Worm (Caenorhabditis elegans) whole organism, dauer: Measurements from ENCODE around the gene F12A10.6.

Experiments
- unc-62 ChIP-seq: sonication (generic microtip); optimal IDR thresholded peaks from 2 replicates; lab custom pipeline; 2017; ENCODE audit warnings: missing biosample characterization, missing genetic modification reagents, missing genetic modification characterization

Gene F12A10.6

DNA sequence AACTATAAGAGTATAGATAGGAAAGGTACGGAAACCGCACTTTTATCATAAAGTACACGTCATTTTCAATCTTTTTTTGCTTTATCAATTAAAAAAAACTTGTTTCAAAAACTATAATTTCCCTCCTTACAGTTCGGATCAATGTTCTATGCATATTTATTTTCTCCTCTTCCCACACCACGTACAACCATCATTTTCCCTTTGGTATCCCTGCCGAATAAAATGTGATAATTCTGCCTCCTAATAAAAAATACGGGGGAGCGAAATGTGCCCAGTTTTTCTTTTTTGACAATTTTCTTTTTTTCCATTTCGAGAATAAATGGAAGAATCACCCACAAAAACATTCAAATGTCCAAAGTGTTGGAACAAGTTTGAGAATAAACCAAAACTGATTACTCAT is 21.2 kb upstream of the F12A10.6 start, which contains the start of gene ZK177.3:
Gene ZK177.3, plus strand, starts transcription at position 301 of the 400 bp plus-strand sequence.
- TF ChIP-seq unc-62 (GFP tag; lab: Kevin White, UChicago) = no peak

DNA sequence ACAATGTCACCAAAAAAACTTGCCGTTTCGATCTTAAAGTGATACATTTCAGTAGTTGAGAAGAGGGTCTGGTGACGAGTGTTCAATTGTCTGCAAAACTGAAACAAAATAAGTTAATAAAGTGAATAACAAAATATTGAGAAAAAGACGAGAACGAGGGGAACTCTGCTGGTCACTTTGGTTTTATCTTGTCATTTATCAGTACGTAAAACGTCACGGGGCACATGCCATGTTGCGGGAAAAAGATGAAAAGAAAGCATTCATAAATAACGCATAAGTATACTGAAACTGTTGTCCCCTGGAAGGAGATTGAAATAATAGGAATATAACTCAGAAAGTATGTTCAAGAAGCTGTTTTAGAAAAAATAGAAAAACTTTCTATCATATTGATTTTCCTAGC is 20.5 kb upstream of the F12A10.6 start, which contains the start of gene sahd-1:
Gene sahd-1, minus strand, starts transcription at position 100 of the 400 bp plus-strand sequence.
- TF ChIP-seq unc-62 (GFP tag; lab: Kevin White, UChicago) = no peak

DNA sequence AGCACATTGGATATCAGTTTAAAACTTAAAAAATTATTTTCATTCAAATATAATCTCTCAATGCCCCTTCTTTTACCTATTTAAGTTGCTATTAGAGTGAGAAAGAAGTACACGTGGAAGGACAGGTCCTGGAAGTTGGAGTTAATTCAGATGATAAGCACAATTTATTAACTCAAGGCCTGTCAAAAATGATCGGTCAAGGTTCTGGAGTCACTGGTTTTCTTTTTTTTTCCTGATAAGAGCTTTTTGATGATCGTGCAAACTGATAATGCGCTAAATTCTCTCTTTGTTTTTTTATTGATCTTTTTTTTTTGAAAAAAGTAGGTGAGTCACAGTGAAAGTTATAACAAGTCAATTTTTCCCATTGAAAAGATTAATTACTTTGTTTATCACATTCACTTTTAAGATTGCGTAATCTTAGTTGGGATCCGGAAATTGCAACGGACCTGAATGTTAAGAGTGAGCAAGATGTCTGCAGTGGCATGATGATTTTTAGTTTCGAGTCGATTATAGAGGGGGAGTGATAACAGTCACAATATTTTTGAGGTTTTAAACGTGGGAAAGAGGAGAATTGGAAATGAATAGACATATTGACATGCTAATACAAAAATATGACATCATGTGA is 18.3 kb upstream of the F12A10.6 start:
- TF ChIP-seq unc-62 (GFP tag; lab: Kevin White, UChicago) = no peak

DNA sequence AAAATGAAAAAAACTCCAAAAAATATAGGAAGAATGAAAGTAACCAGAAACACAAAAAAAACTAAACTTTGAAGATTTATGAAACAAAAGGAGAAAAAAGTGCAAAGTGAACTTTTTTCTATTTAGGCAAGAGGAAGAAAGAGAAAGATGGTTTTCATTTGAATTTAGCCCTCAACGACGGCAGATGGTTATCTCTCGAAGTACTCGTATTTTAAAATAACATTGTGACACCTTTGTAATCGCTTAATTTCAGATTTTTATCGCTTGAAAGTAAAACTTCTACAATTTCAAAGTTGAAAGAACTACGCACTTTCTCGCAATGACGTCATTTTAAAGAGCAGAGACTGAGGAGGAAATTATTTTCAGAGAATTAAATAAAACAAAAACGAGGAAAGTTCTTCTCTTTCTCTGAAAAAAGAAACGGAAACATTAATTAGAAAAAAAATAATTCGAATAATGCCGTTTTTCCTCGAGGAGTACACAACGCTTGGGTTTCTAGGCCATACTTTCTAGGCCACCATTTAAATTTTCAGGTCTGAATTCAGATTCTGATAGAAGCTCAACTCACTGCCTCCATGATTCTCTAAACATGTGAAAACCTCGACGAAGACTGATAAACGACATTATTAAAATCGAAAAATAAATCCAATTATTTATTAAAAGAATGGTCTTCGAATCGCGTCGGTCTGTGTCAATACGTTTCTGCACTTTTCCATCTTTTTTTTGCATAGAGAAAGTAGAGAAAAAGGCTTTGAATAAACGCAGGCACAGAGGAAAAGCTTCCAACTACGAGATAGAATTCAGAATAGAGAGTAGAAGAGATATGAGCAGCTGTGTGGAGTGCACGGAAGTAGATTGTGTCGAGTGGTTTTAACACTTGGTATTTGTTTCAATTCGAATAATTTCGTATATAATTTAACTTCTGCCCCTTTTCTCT is 17.4 kb upstream of the F12A10.6 start:
- TF ChIP-seq unc-62 (GFP tag; lab: Kevin White, UChicago) = no peak

DNA sequence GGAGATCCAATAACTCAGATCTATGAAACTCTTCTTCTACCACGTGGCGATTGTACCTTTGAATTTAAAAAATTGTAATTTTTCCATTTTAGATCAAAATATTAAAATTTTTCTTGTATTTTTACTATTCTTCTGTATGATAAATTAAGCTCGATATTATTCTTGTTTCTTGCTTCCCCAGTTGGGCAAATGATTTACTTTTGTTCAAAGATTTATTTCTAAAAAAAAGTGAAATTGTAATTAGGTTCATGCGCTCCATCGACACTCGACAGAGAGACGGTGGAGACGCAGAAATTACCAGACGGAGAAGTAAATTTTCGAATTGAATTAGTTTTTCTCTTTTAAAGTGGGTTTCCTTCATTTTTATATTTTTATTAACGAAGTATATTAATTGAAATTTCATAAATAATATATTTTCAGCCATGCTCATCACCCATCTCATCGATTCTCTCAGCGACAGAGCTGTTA is 11.5 kb upstream of the F12A10.6 start, which contains the start of gene npp-24:
Gene npp-24, plus strand, starts transcription at position 51 of the 468 bp plus-strand sequence.
- no peak for TF ChIP-seq unc-62 (GFP tag; lab: Kevin White, UChicago)

DNA sequence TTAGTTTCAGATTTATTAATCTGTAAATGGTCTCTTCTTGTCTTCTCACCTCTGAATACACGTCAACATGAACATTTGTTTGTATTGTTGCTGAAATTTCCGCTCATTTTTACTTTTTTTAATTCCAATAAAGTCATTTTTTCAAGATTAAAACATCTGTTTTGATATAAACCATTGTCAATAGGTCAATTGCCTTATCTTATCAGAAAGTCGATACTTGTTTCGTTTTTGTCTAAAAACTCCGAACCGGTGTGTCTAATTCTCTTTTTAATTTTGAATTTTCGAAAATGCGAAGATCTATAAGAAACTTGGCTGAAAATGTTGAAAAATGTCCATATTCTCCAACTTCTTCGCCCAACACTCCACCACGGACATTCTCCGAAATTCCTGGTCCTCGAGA is 9.5 kb upstream of the F12A10.6 start, which contains the start of gene cyp-44A1:
Gene cyp-44A1, plus strand, starts transcription at position 285 of the 400 bp plus-strand sequence.
- TF ChIP-seq unc-62 (GFP tag; lab: Kevin White, UChicago) = no peak

DNA sequence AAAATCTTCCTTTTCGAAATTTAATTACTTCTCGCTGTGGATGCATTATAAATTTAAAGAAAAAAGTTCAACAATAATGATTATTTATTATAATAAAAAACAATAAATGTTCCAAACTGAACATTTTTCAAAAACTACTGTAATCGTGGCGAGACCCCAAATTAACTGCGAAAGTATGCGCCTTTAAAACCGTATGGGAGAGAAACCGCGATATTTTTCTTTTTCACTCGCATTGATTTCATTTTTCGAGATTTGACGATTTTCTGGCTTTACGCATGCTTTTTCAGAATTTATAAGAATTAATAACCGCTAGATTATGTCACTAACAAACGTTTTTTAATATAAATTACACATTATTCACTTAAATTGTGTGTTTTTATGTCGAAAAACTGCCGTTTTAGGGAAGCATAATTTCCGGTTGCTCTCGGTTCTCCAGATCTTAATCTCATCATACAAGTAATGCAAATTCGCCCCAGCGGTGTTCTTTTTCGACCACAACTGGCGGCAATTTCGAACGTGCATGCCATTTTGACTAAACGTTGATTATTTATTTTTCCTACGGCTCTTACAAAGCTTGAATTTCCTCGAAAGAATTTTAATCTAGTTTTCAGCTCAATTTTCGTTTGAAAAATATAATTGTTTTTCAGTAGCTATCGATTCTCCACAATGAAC is 6.8 kb upstream of the F12A10.6 start, which contains the start of gene F12A10.8:
Gene F12A10.8, minus strand, starts transcription at position 79 of the 672 bp plus-strand sequence.
- no peak for TF ChIP-seq unc-62 (GFP tag; lab: Kevin White, UChicago)

DNA sequence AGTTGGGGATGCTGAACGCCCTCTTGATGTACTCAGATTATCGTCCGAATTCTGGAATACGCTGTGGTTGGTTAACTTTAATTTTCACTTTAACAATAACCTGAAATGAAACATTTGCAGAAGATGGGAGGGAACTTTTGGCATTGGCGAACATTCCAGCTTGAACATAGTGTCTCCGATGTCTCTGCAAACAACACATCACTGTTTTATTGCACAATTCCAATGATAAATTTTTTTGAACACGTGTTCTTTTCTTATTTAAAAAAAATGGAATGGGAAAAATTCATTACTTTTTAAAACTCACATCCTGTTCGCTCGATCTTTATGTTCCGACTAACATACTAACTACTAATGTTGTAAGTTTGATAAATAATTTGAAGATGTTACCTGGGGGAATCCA is 6.2 kb upstream of the F12A10.6 start, which contains the start of gene fzy-1:
Gene fzy-1, plus strand, starts transcription at position 301 of the 400 bp plus-strand sequence.
- no peak for TF ChIP-seq unc-62 (GFP tag; lab: Kevin White, UChicago)

DNA sequence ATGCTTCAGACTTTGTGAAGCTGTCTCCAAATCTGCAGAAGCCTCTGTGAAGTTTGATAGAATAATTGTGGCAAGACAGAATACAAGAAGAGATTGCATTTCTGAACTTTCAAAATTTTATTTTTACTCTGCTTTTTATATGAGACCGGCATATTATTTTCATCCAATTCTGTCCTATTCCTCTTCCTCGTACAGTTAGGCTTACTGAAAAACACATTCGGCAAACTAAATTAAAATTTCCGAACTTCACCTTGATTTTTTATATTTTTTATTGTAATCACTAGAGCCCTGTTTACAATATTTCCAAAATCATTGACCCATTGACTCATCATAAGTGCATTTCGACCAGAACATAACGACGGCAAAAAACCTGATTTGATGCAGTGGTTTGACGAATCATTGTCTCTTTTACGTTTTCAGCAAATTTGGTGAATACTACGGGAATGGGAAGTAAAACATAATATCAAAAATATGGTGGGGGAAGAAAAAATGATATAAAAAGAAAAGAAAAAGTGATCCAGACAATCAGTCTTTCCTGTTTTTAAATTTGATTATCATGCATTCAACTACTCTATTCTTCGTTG is 3.9 kb upstream of the F12A10.6 start, which contains the start of the genes suex-1 and F12A10.9:
Gene suex-1, minus strand, starts transcription at position 101 of the 584 bp plus-strand sequence.
Gene F12A10.9, plus strand, starts transcription at position 534 of the 584 bp plus-strand sequence.
- no peak for TF ChIP-seq unc-62 (GFP tag; lab: Kevin White, UChicago)

DNA sequence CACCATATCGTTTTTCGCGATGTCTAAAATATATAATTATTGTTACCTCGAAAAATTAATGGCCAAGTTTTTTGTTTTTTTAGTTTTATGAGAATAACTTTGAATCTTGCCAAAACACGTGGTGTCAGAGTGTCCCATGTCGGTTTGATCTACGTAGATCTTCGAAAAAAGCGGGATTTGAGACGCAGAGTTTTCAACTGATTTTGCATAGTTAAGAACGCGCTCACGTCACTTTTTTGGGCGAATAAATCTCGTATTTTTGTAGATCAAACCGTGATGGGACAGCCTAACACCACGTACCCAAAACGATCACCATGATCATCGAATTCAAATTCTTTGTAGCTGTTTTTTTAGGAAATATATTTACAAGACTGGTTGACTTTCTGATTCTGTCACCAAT is 3.2 kb upstream of the F12A10.6 start:
- TF ChIP-seq unc-62 (GFP tag; lab: Kevin White, UChicago) = no peak

DNA sequence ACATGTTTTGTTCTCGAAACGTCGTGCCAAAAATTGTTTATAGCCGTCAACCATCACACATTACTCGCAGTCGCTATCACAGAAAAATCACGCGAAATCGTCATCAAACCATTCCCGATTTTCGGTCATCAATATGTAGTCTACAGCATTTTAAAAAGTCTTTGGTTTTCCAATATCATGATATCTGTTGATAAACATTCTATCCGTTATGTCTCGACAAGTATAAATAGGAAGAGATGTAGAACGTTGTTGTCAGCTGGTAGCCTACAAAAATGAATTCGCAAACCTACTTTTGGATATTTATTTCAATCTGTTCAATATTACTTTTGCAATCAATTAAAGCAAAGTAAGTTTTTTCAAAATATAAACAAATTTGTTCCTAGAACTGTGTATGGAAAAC is 2.1 kb upstream of the F12A10.6 start, which contains the start of gene F12A10.1:
Gene F12A10.1, plus strand, starts transcription at position 166 of the 400 bp plus-strand sequence.
- TF ChIP-seq unc-62 (GFP tag; lab: Kevin White, UChicago) = no peak

DNA sequence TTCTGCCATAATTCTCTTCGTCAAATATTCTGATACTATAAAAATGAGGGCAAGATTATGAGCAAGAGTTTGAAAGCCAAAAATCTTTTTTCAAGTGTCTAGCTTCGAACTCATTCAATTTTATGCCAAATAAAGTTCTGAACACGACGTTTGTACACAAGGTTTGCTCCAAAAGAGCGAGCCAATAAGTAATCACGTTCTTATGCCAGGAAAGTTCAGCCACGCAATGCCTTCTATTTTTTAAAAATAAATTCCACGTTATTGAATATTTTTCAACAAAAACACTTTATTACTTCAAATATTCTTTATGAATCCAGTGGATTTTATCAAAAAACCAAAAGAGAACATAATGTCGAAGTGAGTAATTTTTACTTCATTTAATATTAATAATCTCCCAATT is 6.5 kb downstream of the F12A10.6 start, which contains the start of gene nep-5:
Gene nep-5, plus strand, starts transcription at position 301 of the 400 bp plus-strand sequence.
- no peak for TF ChIP-seq unc-62 (GFP tag; lab: Kevin White, UChicago)

DNA sequence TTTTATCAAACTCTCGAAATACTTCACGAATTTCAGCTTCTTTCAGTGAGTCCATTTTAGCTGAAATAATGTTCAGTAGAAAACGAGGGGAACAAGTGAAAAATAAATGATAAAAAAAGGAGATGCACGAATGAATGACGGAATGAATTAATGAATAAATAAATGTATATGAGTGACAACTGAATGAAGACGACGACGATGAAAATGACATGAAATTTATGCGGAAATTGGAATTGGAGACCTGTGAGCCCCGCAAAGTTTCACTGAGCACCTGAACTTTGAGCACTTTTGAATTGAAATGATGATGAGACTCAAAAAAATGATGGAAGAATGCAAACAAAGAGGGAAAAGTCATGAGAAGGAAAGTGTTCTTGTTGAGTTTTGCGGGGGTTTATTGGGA is 12.3 kb downstream of the F12A10.6 start, which contains the start of gene cal-8:
Gene cal-8, minus strand, starts transcription at position 60 of the 400 bp plus-strand sequence.
- TF ChIP-seq unc-62 (GFP tag; lab: Kevin White, UChicago) = no peak

DNA sequence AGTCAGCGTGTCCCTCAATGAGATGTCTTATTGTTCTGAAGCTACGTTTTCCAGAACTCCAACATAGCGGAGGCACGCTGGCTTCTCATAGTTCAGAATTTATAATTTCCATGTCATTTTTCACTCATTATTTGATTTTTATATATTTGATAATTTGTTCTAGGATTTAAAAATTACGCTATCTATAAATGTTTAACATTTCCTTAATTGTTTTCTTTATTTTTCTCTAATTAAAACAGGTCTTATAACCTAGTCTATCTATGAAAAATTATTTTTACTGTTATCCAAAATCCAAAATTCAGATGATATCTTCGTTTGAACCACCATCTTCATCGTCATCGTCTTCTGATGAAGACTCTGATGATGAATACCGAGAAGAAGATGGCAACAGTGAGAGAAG is 16.0 kb downstream of the F12A10.6 start, which contains the start of gene F56D1.1:
Gene F56D1.1, plus strand, starts transcription at position 301 of the 400 bp plus-strand sequence.
- no peak for TF ChIP-seq unc-62 (GFP tag; lab: Kevin White, UChicago)
